Fruit fly (Drosophila melanogaster): ENCODE results near the gene Agpat4.

DNA sequence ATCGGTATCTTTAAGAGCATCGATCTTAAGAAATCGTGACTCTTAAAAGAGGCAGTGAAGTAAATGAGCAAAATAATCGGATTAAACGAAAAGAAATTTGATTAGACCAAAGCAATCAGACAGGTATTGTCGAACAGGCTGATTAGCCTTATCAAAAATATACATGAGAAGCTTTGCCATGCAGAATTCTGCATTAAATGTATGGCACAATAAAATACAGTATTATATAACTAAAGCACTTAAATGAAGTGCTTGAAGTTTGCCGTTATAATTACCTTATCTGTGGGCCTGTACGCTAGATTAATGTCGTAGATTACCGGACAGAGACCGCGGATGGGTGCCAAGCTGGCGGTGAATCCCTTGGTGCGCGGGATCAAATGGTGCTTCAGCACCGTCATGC is 1.7 kb upstream of the Agpat4 start:
- TF ChIP-seq CG33017 (tag; optimal IDR thresholded peaks at IDR 0.05), result no peak
- TF ChIP-seq kay (GFP tag; ENCODE audit: borderline replicate concordance), result peak; percentile 50

Data from whole organism, adult.